Fruit fly (Drosophila melanogaster): ENCODE measurements around the gene CG7029.

The CG7029 gene

dm6 chr3R:22747423-22748090 lies 3.1 kb upstream of the CG7029 start, which contains the start of gene CG17141:
CG17141 (minus strand) TSS chr3R:22747599.
- TF ChIP-seq CG9948 (tag; optimal IDR thresholded peaks at IDR 0.05) (no peak), CG14655 (GFP tag; optimal IDR thresholded peaks at IDR 0.05) (no peak), gl (tag; optimal IDR thresholded peaks at IDR 0.05) (no peak), CG32121 (GFP tag; IDR thresholded peaks at IDR 0.05) (no peak), rn (GFP tag; IDR thresholded peaks at IDR 0.05) (no peak), CG10348 (GFP tag; IDR thresholded peaks at IDR 0.05) (no peak), Pif1A (GFP tag; optimal IDR thresholded peaks at IDR 0.05) (no peak), CG4496 (GFP tag; IDR thresholded peaks at IDR 0.05) (no peak), Snoo (tag; optimal IDR thresholded peaks at IDR 0.05) (no peak), Pif1B (GFP tag; optimal IDR thresholded peaks at IDR 0.05) (no peak), CG8159 (tag; optimal IDR thresholded peaks at IDR 0.05) (no peak), EcR (GFP tag; optimal IDR thresholded peaks at IDR 0.05) (no peak), CG12605 (GFP tag; IDR thresholded peaks at IDR 0.05) (no peak), CG15710 (tag; optimal IDR thresholded peaks at IDR 0.05) (no peak), Ets98B (GFP tag; IDR thresholded peaks at IDR 0.05) (no peak), D1 (tag; optimal IDR thresholded peaks at IDR 0.05) (no peak), CG34367 (tag; optimal IDR thresholded peaks at IDR 0.05) (no peak)

- TF ChIP-seq CG17806 (tag; optimal IDR thresholded peaks at IDR 0.05), result no peak
- no peak for TF ChIP-seq CG10348 (GFP tag; IDR thresholded peaks at IDR 0.05)
- no peak for TF ChIP-seq Snoo (tag; optimal IDR thresholded peaks at IDR 0.05)
- no peak for TF ChIP-seq Pif1B (GFP tag; optimal IDR thresholded peaks at IDR 0.05)
- TF ChIP-seq D1 (tag; optimal IDR thresholded peaks at IDR 0.05), result no peak
- TF ChIP-seq CG14655 (GFP tag; optimal IDR thresholded peaks at IDR 0.05), result no peak
- TF ChIP-seq CG8301 (tag; optimal IDR thresholded peaks at IDR 0.05), result no peak
- no peak for TF ChIP-seq EcR (GFP tag; optimal IDR thresholded peaks at IDR 0.05)
- TF ChIP-seq Ets98B (GFP tag; IDR thresholded peaks at IDR 0.05), result no peak
- TF ChIP-seq CG15710 (tag; optimal IDR thresholded peaks at IDR 0.05), result no peak
These were observed 1.7 kb upstream of the CG7029 start, which contains the start of gene CG31139 for dm6 chr3R:22748956-22749355. CG31139 (minus strand) TSS chr3R:22749056.

- TF ChIP-seq Snoo (tag; optimal IDR thresholded peaks at IDR 0.05) (no peak), Ets98B (GFP tag; IDR thresholded peaks at IDR 0.05) (no peak), CG32121 (GFP tag; IDR thresholded peaks at IDR 0.05) (no peak), rn (GFP tag; IDR thresholded peaks at IDR 0.05) (no peak), gl (tag; optimal IDR thresholded peaks at IDR 0.05) (no peak), CG14655 (GFP tag; optimal IDR thresholded peaks at IDR 0.05) (no peak), CG12605 (GFP tag; IDR thresholded peaks at IDR 0.05) (no peak), CG8301 (tag; optimal IDR thresholded peaks at IDR 0.05) (no peak), Pif1A (GFP tag; optimal IDR thresholded peaks at IDR 0.05) (no peak)
These were observed 662 bp upstream of the CG7029 start for dm6 chr3R:22750039-22750438.

- TF ChIP-seq gl (tag; optimal IDR thresholded peaks at IDR 0.05), result no peak
- peak; percentile 41 for TF ChIP-seq CG8159 (tag; optimal IDR thresholded peaks at IDR 0.05)
- no peak for TF ChIP-seq CG13204 (GFP tag; optimal IDR thresholded peaks at IDR 0.05)
- TF ChIP-seq fd96Ca (GFP tag; IDR thresholded peaks at IDR 0.05), result peak; percentile 76
- TF ChIP-seq Ets98B (GFP tag; IDR thresholded peaks at IDR 0.05), result peak; percentile 54
- TF ChIP-seq CG32121 (GFP tag; IDR thresholded peaks at IDR 0.05), result peak; percentile 57
- TF ChIP-seq CG8301 (tag; optimal IDR thresholded peaks at IDR 0.05), result peak; percentile 17
- TF ChIP-seq Pif1A (GFP tag; optimal IDR thresholded peaks at IDR 0.05), result peak; percentile 5
- TF ChIP-seq Snoo (tag; optimal IDR thresholded peaks at IDR 0.05), result peak; percentile 6
These were observed 410 bp downstream of the CG7029 start for dm6 chr3R:22751111-22751510.

dm6 chr3R:22751698-22752097 lies 997 bp downstream of the CG7029 start:
- TF ChIP-seq CG8301 (tag; optimal IDR thresholded peaks at IDR 0.05) (no peak), Snoo (tag; optimal IDR thresholded peaks at IDR 0.05) (no peak), EcR (GFP tag; optimal IDR thresholded peaks at IDR 0.05) (no peak), CG14655 (GFP tag; optimal IDR thresholded peaks at IDR 0.05) (no peak), CG8159 (tag; optimal IDR thresholded peaks at IDR 0.05) (no peak), CG12605 (GFP tag; IDR thresholded peaks at IDR 0.05) (no peak), gl (tag; optimal IDR thresholded peaks at IDR 0.05) (no peak), fd96Ca (GFP tag; IDR thresholded peaks at IDR 0.05) (no peak), Pif1A (GFP tag; optimal IDR thresholded peaks at IDR 0.05) (no peak), CG9948 (tag; optimal IDR thresholded peaks at IDR 0.05) (no peak), rn (GFP tag; IDR thresholded peaks at IDR 0.05) (no peak), CG15710 (tag; optimal IDR thresholded peaks at IDR 0.05) (no peak), D1 (tag; optimal IDR thresholded peaks at IDR 0.05) (no peak), CG32121 (GFP tag; IDR thresholded peaks at IDR 0.05) (no peak), CG10348 (GFP tag; IDR thresholded peaks at IDR 0.05) (no peak), Pif1B (GFP tag; optimal IDR thresholded peaks at IDR 0.05) (no peak), CG17806 (tag; optimal IDR thresholded peaks at IDR 0.05) (no peak), CG34367 (tag; optimal IDR thresholded peaks at IDR 0.05) (no peak), CG13204 (GFP tag; optimal IDR thresholded peaks at IDR 0.05) (no peak)

- TF ChIP-seq CG13204 (GFP tag; optimal IDR thresholded peaks at IDR 0.05) (no peak), D1 (tag; optimal IDR thresholded peaks at IDR 0.05) (no peak)
These were observed 2.2 kb downstream of the CG7029 start for dm6 chr3R:22752929-22753328.

dm6 chr3R:22753600-22753894 lies 2.8 kb downstream of the CG7029 start:
- TF ChIP-seq CG9948 (tag; optimal IDR thresholded peaks at IDR 0.05) (no peak), D1 (tag; optimal IDR thresholded peaks at IDR 0.05) (no peak), CG32121 (GFP tag; IDR thresholded peaks at IDR 0.05) (no peak), EcR (GFP tag; optimal IDR thresholded peaks at IDR 0.05) (peak; percentile 8), Ets98B (GFP tag; IDR thresholded peaks at IDR 0.05) (no peak), Snoo (tag; optimal IDR thresholded peaks at IDR 0.05) (no peak), gl (tag; optimal IDR thresholded peaks at IDR 0.05) (no peak), CG34367 (tag; optimal IDR thresholded peaks at IDR 0.05) (no peak), CG8159 (tag; optimal IDR thresholded peaks at IDR 0.05) (no peak), CG8301 (tag; optimal IDR thresholded peaks at IDR 0.05) (no peak), Pif1B (GFP tag; optimal IDR thresholded peaks at IDR 0.05) (no peak), CG4496 (GFP tag; IDR thresholded peaks at IDR 0.05) (0 out of 3 replicates have a peak, but pooled peaks have one; percentile 13), CG10348 (GFP tag; IDR thresholded peaks at IDR 0.05) (no peak)
